Worm (Caenorhabditis elegans): Measurements from ENCODE around the gene cutc-1.

cutc-1 gene

ce11 chrIII:8389539-8389938 lies 13.9 kb downstream of the cutc-1 start, which contains the start of gene ZK353.4:
ZK353.4 (minus strand) TSS chrIII:8389639.
- TF ChIP-seq elt-1 (tag; optimal IDR thresholded peaks at IDR 0.05) (no peak), nhr-23 (tag; optimal IDR thresholded peaks at IDR 0.05) (no peak), jun-1 (tag; optimal IDR thresholded peaks at IDR 0.05) (no peak), snpc-4 (tag; optimal IDR thresholded peaks at IDR 0.05) (no peak), sea-2 (GFP tag; optimal IDR thresholded peaks at IDR 0.05) (no peak), ceh-16 (tag; optimal IDR thresholded peaks at IDR 0.05) (no peak), pha-4 (tag; optimal IDR thresholded peaks at IDR 0.05) (no peak), unc-62 (GFP tag; optimal IDR thresholded peaks at IDR 0.05) (no peak), egl-5 (tag; optimal IDR thresholded peaks at IDR 0.05) (no peak), egl-27 (tag; optimal IDR thresholded peaks at IDR 0.05) (no peak), fkh-10 (GFP tag; optimal IDR thresholded peaks at IDR 0.05) (no peak), eor-1 (tag; optimal IDR thresholded peaks at IDR 0.05) (no peak)

ce11 chrIII:8380645-8381044 lies 22.8 kb downstream of the cutc-1 start, which contains the start of gene R05D3.12:
R05D3.12 (plus strand) TSS chrIII:8380945.
- TF ChIP-seq sea-2 (GFP tag; optimal IDR thresholded peaks at IDR 0.05) (no peak), nhr-237 (tag; optimal IDR thresholded peaks at IDR 0.05) (no peak)

- TF ChIP-seq zag-1 (tag; optimal IDR thresholded peaks at IDR 0.05) (no peak), nhr-23 (tag; optimal IDR thresholded peaks at IDR 0.05) (peak; percentile 10)
Observed at ce11 chrIII:8375000-8375399, 28.4 kb downstream of the cutc-1 start, which contains the start of gene met-2. met-2 (plus strand) TSS chrIII:8375300.

- TF ChIP-seq fos-1 (tag; optimal IDR thresholded peaks at IDR 0.05) (no peak), nhr-12 (tag; optimal IDR thresholded peaks at IDR 0.05) (no peak), ceh-82 (tag; optimal IDR thresholded peaks at IDR 0.05) (no peak), nhr-43 (tag; optimal IDR thresholded peaks at IDR 0.05; ENCODE audit: poor library complexity, severe bottlenecking) (no peak), mml-1 (tag; optimal IDR thresholded peaks at IDR 0.05) (no peak), aly-2 (tag; optimal IDR thresholded peaks at IDR 0.05) (no peak), ceh-28 (tag; optimal IDR thresholded peaks at IDR 0.05) (no peak), tbx-2 (tag; optimal IDR thresholded peaks at IDR 0.05) (no peak), ztf-11 (tag; optimal IDR thresholded peaks at IDR 0.05) (no peak), nhr-28 (tag; optimal IDR thresholded peaks at IDR 0.05) (no peak), elt-2 (tag; optimal IDR thresholded peaks at IDR 0.05) (no peak), nhr-237 (tag; optimal IDR thresholded peaks at IDR 0.05) (no peak), hmg-11 (tag; optimal IDR thresholded peaks at IDR 0.05) (no peak), nhr-77 (tag; optimal IDR thresholded peaks at IDR 0.05) (no peak), zag-1 (tag; optimal IDR thresholded peaks at IDR 0.05) (no peak)
Observed at ce11 chrIII:8371595-8372305, 31.7 kb downstream of the cutc-1 start, which contains the start of gene lmbr-1. lmbr-1 (plus strand) TSS chrIII:8372255.

ce11 chrIII:8370846-8371257 lies 32.6 kb downstream of the cutc-1 start:
- TF ChIP-seq elt-2 (tag; optimal IDR thresholded peaks at IDR 0.05) (peak; percentile 85), nhr-67 (tag; optimal IDR thresholded peaks at IDR 0.05) (no peak), jun-1 (tag; optimal IDR thresholded peaks at IDR 0.05) (peak; percentile 6), nfya-1 (tag; optimal IDR thresholded peaks at IDR 0.05; ENCODE audit: insufficient read depth) (peak; percentile 88), snpc-4 (tag; optimal IDR thresholded peaks at IDR 0.05) (peak; percentile 19), pqm-1 (tag; optimal IDR thresholded peaks at IDR 0.05) (peak; percentile 14), elt-1 (tag; optimal IDR thresholded peaks at IDR 0.05) (peak; percentile 70), hmg-11 (tag; optimal IDR thresholded peaks at IDR 0.05) (peak; percentile 17), ama-1 (optimal IDR thresholded peaks at IDR 0.05) (no peak), ceh-16 (tag; optimal IDR thresholded peaks at IDR 0.05) (no peak), pha-4 (tag; optimal IDR thresholded peaks at IDR 0.05) (peak; percentile 2), egl-5 (tag; optimal IDR thresholded peaks at IDR 0.05) (peak; percentile 59), mdl-1 (tag; optimal IDR thresholded peaks at IDR 0.05) (peak; percentile 55)

ce11 chrIII:8370188-8370587 lies 33.2 kb downstream of the cutc-1 start:
- no peak for TF ChIP-seq ama-1 (optimal IDR thresholded peaks at IDR 0.05)
- TF ChIP-seq fkh-2 (tag; optimal IDR thresholded peaks at IDR 0.05): no peak
- no peak for TF ChIP-seq fkh-10 (GFP tag; optimal IDR thresholded peaks at IDR 0.05)
- TF ChIP-seq tbx-2 (tag; optimal IDR thresholded peaks at IDR 0.05): no peak
- no peak for TF ChIP-seq aly-2 (tag; optimal IDR thresholded peaks at IDR 0.05)
- TF ChIP-seq jun-1 (tag; optimal IDR thresholded peaks at IDR 0.05): no peak
- TF ChIP-seq lsy-12 (tag; optimal IDR thresholded peaks at IDR 0.05): no peak
- no peak for TF ChIP-seq unc-39 (tag; optimal IDR thresholded peaks at IDR 0.05)

Data from whole organism, L3 larva.